In genomic region chrIV:1096154-1096553, ce11 we compare ENCODE assay signal across 2 worm cellular contexts.
TF ChIP-seq lines count a peak whose summit lies in the region.

No protein-coding gene starts in this region.

TF ChIP-seq in whole organism, L4 larva, 104 proteins besides CTCF, POLR2A, EP300 and RAD21:
- TF ChIP-seq nhr-11 (tag; optimal IDR thresholded peaks at IDR 0.05; lab: Kevin White, UChicago) (no peak), unc-39 (tag; optimal IDR thresholded peaks at IDR 0.05; lab: Kevin White, UChicago) (no peak), vab-7 (GFP tag; IDR thresholded peaks at IDR 0.05; lab: Robert Waterston, UW) (no peak), lin-38 (GFP tag; IDR thresholded peaks at IDR 0.05; lab: Robert Waterston, UW) (no peak), gei-8 (GFP tag; optimal IDR thresholded peaks at IDR 0.05; lab: Kevin White, UChicago) (no peak), set-16 (GFP tag; IDR thresholded peaks at IDR 0.05; lab: Robert Waterston, UW) (peak; percentile 85), nhr-76 (tag; optimal IDR thresholded peaks at IDR 0.05; lab: Kevin White, UChicago) (no peak), aha-1 (tag; lab: Kevin White, UChicago) (peak; percentile 59), egl-43 (GFP tag; IDR thresholded peaks at IDR 0.05; lab: Robert Waterston, UW) (0 out of 2 replicates have a peak, but pooled peaks have one; percentile 11)
TF ChIP-seq in whole organism, L4 larva: peak in this region for 3.

TF ChIP-seq in whole organism, young adult, 124 proteins besides CTCF, POLR2A, EP300 and RAD21:
- TF ChIP-seq K11D2.4 (GFP tag; IDR thresholded peaks at IDR 0.05; lab: Robert Waterston, UW), result no peak
- peak; percentile 48; the same call in 1 of the 2 replicates for TF ChIP-seq egrh-3 (GFP tag; IDR thresholded peaks at IDR 0.05; lab: Robert Waterston, UW)
- TF ChIP-seq unc-62 (GFP tag; optimal IDR thresholded peaks at IDR 0.05; lab: Kevin White, UChicago), result no peak
- peak; percentile 83 for TF ChIP-seq zfh-2 (GFP tag; conservative IDR thresholded peaks at IDR 0.05; lab: Robert Waterston, UW)
- no peak for TF ChIP-seq sdz-38 (tag; optimal IDR thresholded peaks at IDR 0.05; lab: Kevin White, UChicago)
- no peak for TF ChIP-seq bed-2 (GFP tag; IDR thresholded peaks at IDR 0.05; lab: Robert Waterston, UW)
- TF ChIP-seq nfya-1 (tag; optimal IDR thresholded peaks at IDR 0.05; lab: Kevin White, UChicago; ENCODE audit: borderline replicate concordance, insufficient read depth), result no peak
- no peak for TF ChIP-seq lin-35 (GFP tag; optimal IDR thresholded peaks at IDR 0.05; lab: Kevin White, UChicago)
